Worm (Caenorhabditis elegans): ENCODE data around the gene F21C10.4.

DNA sequence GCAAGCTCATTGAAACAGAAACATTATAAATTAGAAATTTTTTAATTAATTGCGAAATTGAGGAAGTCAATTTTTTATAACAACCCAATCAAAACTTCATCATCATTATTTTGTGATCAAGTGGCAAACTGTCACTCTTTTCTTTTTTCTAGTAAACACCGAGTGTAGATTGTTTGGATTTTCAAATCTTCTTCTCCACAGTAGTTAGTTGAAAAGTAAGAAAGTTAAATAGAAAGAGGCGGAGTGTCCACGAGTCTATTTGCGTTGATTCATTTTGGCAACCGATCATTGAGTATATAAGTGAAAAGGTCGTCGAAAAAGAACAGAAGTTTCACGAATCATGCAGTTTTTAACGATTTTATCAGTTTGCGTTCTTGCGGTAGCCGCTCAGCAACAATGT lies 17.1 kb upstream of the F21C10.4 start, which contains the start of gene pqn-31:
- TF ChIP-seq snpc-4 (tag; optimal IDR thresholded peaks at IDR 0.05) (no peak), pha-4 (tag; optimal IDR thresholded peaks at IDR 0.05) (no peak), cnd-1 (tag; optimal IDR thresholded peaks at IDR 0.05) (no peak), elt-1 (tag; optimal IDR thresholded peaks at IDR 0.05; ENCODE audit: borderline replicate concordance, insufficient read depth) (no peak), zip-8 (tag; optimal IDR thresholded peaks at IDR 0.05) (no peak), nhr-237 (tag; optimal IDR thresholded peaks at IDR 0.05) (no peak), tbx-8 (GFP tag; optimal IDR thresholded peaks at IDR 0.05) (no peak), nhr-28 (tag; optimal IDR thresholded peaks at IDR 0.05) (no peak), nhr-2 (tag; optimal IDR thresholded peaks at IDR 0.05) (no peak)
